Fruit fly (Drosophila melanogaster) whole organism, embryonic: ENCODE data around the gene CG8861.

ENCODE experiments used
- Antp ChIP-seq: fragments of 200-800 bp; sonication (Bioruptor generic); optimal IDR thresholded peaks from 3 replicates; lab custom pipeline; 2016; ENCODE audit warnings: missing biosample characterization, missing genetic modification characterization
- Asciz ChIP-seq: fragments of 200-800 bp; sonication (Bioruptor generic); optimal IDR thresholded peaks from 2 replicates; lab custom pipeline; 2017; ENCODE audit warnings: missing biosample characterization, mild to moderate bottlenecking, missing genetic modification characterization, missing genetic modification reagents
- Atf3 ChIP-seq: fragments of 200-800 bp; sonication (Bioruptor generic); optimal IDR thresholded peaks from 3 replicates; lab custom pipeline; 2016; ENCODE audit warnings: missing biosample characterization, missing genetic modification characterization
- Blimp-1 ChIP-seq: fragments of 200-800 bp; sonication (Bioruptor generic); optimal IDR thresholded peaks from 3 replicates; lab custom pipeline; 2018; ENCODE audit warnings: missing biosample characterization, missing genetic modification characterization, mild to moderate bottlenecking, moderate library complexity, missing genetic modification reagents
- BtbVII ChIP-seq: fragments of 200-800 bp; sonication (Bioruptor generic); optimal IDR thresholded peaks from 3 replicates; lab custom pipeline; 2017; ENCODE audit warnings: missing biosample characterization, mild to moderate bottlenecking, missing genetic modification characterization
- CG10543 ChIP-seq: fragments of 200-800 bp; sonication (Bioruptor generic); optimal IDR thresholded peaks from 3 replicates; lab custom pipeline; 2017; ENCODE audit warnings: missing biosample characterization, mild to moderate bottlenecking, missing genetic modification characterization, moderate library complexity
- CG11695 ChIP-seq: fragments of 200-800 bp; sonication (Bioruptor generic); IDR thresholded peaks from 3 replicates; pipeline ENCODE4 v1.3.6; 2022; ENCODE audit warnings: missing biosample characterization, missing genetic modification characterization
- CG11723 ChIP-seq: fragments of 200-800 bp; sonication (Bioruptor generic); optimal IDR thresholded peaks from 2 replicates; lab custom pipeline; 2017; ENCODE audit warnings: missing biosample characterization, mild to moderate bottlenecking, missing genetic modification characterization
- CG12155 ChIP-seq: fragments of 200-800 bp; sonication (Bioruptor generic); optimal IDR thresholded peaks from 3 replicates; lab custom pipeline; 2016; ENCODE audit warnings: missing biosample characterization, missing genetic modification characterization
- CG15696 ChIP-seq: fragments of 200-800 bp; sonication (Bioruptor generic); optimal IDR thresholded peaks from 2 replicates; lab custom pipeline; 2019; ENCODE audit warnings: missing biosample characterization, mild to moderate bottlenecking, missing genetic modification characterization, moderate library complexity
- CG2199 ChIP-seq: fragments of 200-800 bp; sonication (Bioruptor generic); IDR thresholded peaks from 3 replicates; pipeline ENCODE4 v1.3.6; 2022; ENCODE audit warnings: missing biosample characterization, missing genetic modification characterization
- CG2678 ChIP-seq: fragments of 200-800 bp; sonication (Bioruptor generic); optimal IDR thresholded peaks from 3 replicates; lab custom pipeline; 2019; ENCODE audit warnings: missing biosample characterization, mild to moderate bottlenecking, missing genetic modification characterization, moderate library complexity
- CG2889 ChIP-seq: fragments of 200-800 bp; sonication (Bioruptor generic); IDR thresholded peaks from 3 replicates; pipeline ENCODE4 v1.3.6; 2022; ENCODE audit warnings: missing biosample characterization, missing genetic modification characterization
- CG3065 ChIP-seq: fragments of 200-800 bp; sonication (Bioruptor generic); optimal IDR thresholded peaks from 2 replicates; lab custom pipeline; 2016; ENCODE audit warnings: missing biosample characterization, missing genetic modification characterization
- CG6254 ChIP-seq: fragments of 200-800 bp; sonication (Bioruptor generic); optimal IDR thresholded peaks from 3 replicates; lab custom pipeline; 2017; ENCODE audit warnings: mild to moderate bottlenecking, missing biosample characterization, missing genetic modification reagents, missing genetic modification characterization
- CG6791 ChIP-seq: fragments of 200-800 bp; sonication (Bioruptor generic); IDR thresholded peaks from 3 replicates; pipeline ENCODE4 v1.3.6; 2022; ENCODE audit warnings: missing biosample characterization, missing genetic modification characterization; ENCODE audit not compliant: partially characterized antibody
- CG7745 ChIP-seq: fragments of 200-800 bp; sonication (Bioruptor generic); optimal IDR thresholded peaks from 2 replicates; lab custom pipeline; 2018; ENCODE audit warnings: missing biosample characterization, mild to moderate bottlenecking, missing genetic modification characterization, moderate library complexity
- CG7786 ChIP-seq: fragments of 200-800 bp; sonication (Bioruptor generic); optimal IDR thresholded peaks from 2 replicates; lab custom pipeline; 2016; ENCODE audit warnings: missing biosample characterization, missing genetic modification characterization
- CG9876 ChIP-seq: fragments of 200-800 bp; sonication (Bioruptor generic); optimal IDR thresholded peaks from 2 replicates; lab custom pipeline; 2016; ENCODE audit warnings: missing biosample characterization, missing genetic modification characterization
- CHES-1-like ChIP-seq: fragments of 200-800 bp; sonication (Bioruptor generic); optimal IDR thresholded peaks from 2 replicates; lab custom pipeline; 2016; ENCODE audit warnings: missing biosample characterization, missing genetic modification characterization
- CkIIα-i1 ChIP-seq: fragments of 200-800 bp; sonication (Bioruptor generic); IDR thresholded peaks from 2 replicates; pipeline ENCODE4 v1.3.6; 2022; ENCODE audit warnings: missing biosample characterization, missing genetic modification characterization
- D19A ChIP-seq: fragments of 200-800 bp; optimal IDR thresholded peaks from 3 replicates; lab custom pipeline; 2019; ENCODE audit warnings: missing biosample characterization, mild to moderate bottlenecking, missing genetic modification characterization, moderate library complexity
- Gug ChIP-seq: fragments of 200-800 bp; sonication (Bioruptor generic); IDR thresholded peaks from 4 replicates; pipeline ENCODE4 v1.3.6; 2022; ENCODE audit warnings: missing biosample characterization, missing genetic modification characterization
- Hand ChIP-seq: fragments of 200-800 bp; sonication (Bioruptor generic); optimal IDR thresholded peaks from 2 replicates; lab custom pipeline; 2017; ENCODE audit warnings: mild to moderate bottlenecking, missing biosample characterization, missing genetic modification reagents, missing genetic modification characterization
- Hr78 ChIP-seq, 2 experiments: fragments of 200-800 bp in 1 of 2; fragments of >200 bp in 1 of 2; sonication (Bioruptor generic) in 1 of 2; optimal IDR thresholded peaks; 2 replicates each; lab custom pipeline; 2017 to 2019; ENCODE audit warnings: missing biosample characterization in 2 of 2, missing genetic modification characterization in 2 of 2, mild to moderate bottlenecking in 1 of 2, moderate library complexity in 1 of 2
- Ravus ChIP-seq: fragments of 200-800 bp; sonication (Bioruptor generic); IDR thresholded peaks from 2 replicates; pipeline ENCODE4 v1.3.6; 2022; ENCODE audit warnings: missing biosample characterization, missing genetic modification characterization
- Spps ChIP-seq: fragments of 200-800 bp; sonication (Bioruptor generic); optimal IDR thresholded peaks from 2 replicates; lab custom pipeline; 2018; ENCODE audit warnings: missing biosample characterization, mild to moderate bottlenecking, missing genetic modification characterization
- Ssrp ChIP-seq: fragments of 200-800 bp; sonication (Bioruptor generic); optimal IDR thresholded peaks from 2 replicates; lab custom pipeline; 2018; ENCODE audit warnings: missing biosample characterization, mild to moderate bottlenecking, missing genetic modification characterization, moderate library complexity
- Trl ChIP-seq, 3 experiments: fragments of >200 bp in 2 of 3; fragments of 200-800 bp in 1 of 3; sonication (Bioruptor generic) in 1 of 3; optimal IDR thresholded peaks; 2 replicates in 1 of 3; 3 replicates in 2 of 3; lab custom pipeline; 2016 to 2017; ENCODE audit warnings: missing biosample characterization in 1 of 3, missing genetic modification characterization in 1 of 3
- ash1 ChIP-seq: fragments of 200-800 bp; sonication (Bioruptor generic); optimal IDR thresholded peaks from 2 replicates; lab custom pipeline; 2018; ENCODE audit warnings: missing biosample characterization, mild to moderate bottlenecking, missing genetic modification characterization
- chinmo ChIP-seq: fragments of 200-800 bp; sonication (Bioruptor generic); IDR thresholded peaks from 4 replicates; pipeline ENCODE4 v1.3.6; 2022; ENCODE audit warnings: missing biosample characterization, missing genetic modification characterization; ENCODE audit not compliant: partially characterized antibody
- da ChIP-seq: fragments of 200-800 bp; sonication (Bioruptor generic); optimal IDR thresholded peaks from 2 replicates; lab custom pipeline; 2016; ENCODE audit warnings: missing biosample characterization, missing genetic modification characterization
- dimm ChIP-seq: fragments of 200-800 bp; sonication (Bioruptor generic); IDR thresholded peaks from 2 replicates; pipeline ENCODE4 v1.3.6; 2022; ENCODE audit warnings: missing biosample characterization, missing genetic modification characterization
- en ChIP-seq: fragments of 200-800 bp; sonication (Bioruptor generic); optimal IDR thresholded peaks from 2 replicates; lab custom pipeline; 2016; ENCODE audit warnings: missing biosample characterization, missing genetic modification characterization
- ewg ChIP-seq: fragments of 200-800 bp; sonication (Bioruptor generic); optimal IDR thresholded peaks from 3 replicates; lab custom pipeline; 2017; ENCODE audit warnings: mild to moderate bottlenecking, missing biosample characterization, missing genetic modification reagents, missing genetic modification characterization
- hbn ChIP-seq: fragments of 200-800 bp; sonication (Bioruptor generic); IDR thresholded peaks from 2 replicates; pipeline ENCODE4 v1.3.6; 2022; ENCODE audit warnings: missing biosample characterization, missing genetic modification characterization; ENCODE audit not compliant: partially characterized antibody
- kay ChIP-seq: fragments of 200-800 bp; sonication (Bioruptor generic); optimal IDR thresholded peaks from 2 replicates; lab custom pipeline; 2016; ENCODE audit warnings: missing biosample characterization, missing genetic modification characterization
- lmd ChIP-seq: fragments of 200-800 bp; sonication (Bioruptor generic); IDR thresholded peaks from 2 replicates; pipeline ENCODE4 v1.3.6; 2022; ENCODE audit warnings: missing biosample characterization, missing genetic modification characterization
- nerfin-2 ChIP-seq: fragments of 200-800 bp; sonication (Bioruptor generic); IDR thresholded peaks from 2 replicates; pipeline ENCODE4 v1.3.6; 2022; ENCODE audit warnings: missing biosample characterization, missing genetic modification characterization; ENCODE audit not compliant: partially characterized antibody
- otp ChIP-seq: fragments of 200-800 bp; sonication (Bioruptor generic); IDR thresholded peaks from 3 replicates; pipeline ENCODE4, ENCODE4 v1.3.6; 2022; ENCODE audit warnings: missing biosample characterization, missing genetic modification characterization
- pan ChIP-seq, 4 experiments: fragments of >200 bp in 3 of 4; fragments of 200-800 bp in 1 of 4; sonication (Bioruptor generic) in 1 of 4; optimal IDR thresholded peaks in 3 of 4; IDR thresholded peaks in 1 of 4; 2 replicates each; pipeline versions ENCODE4 v1.3.6 to Lab custom; 2017 to 2022; ENCODE audit warnings: missing biosample characterization in 2 of 4, missing genetic modification characterization in 2 of 4, mixed read lengths in 1 of 4
- pnt ChIP-seq: fragments of 200-800 bp; sonication (Bioruptor generic); optimal IDR thresholded peaks from 3 replicates; lab custom pipeline; 2016; ENCODE audit warnings: missing biosample characterization, missing genetic modification characterization
- pum ChIP-seq: fragments of 200-800 bp; sonication (Bioruptor generic); optimal IDR thresholded peaks from 2 replicates; lab custom pipeline; 2016; ENCODE audit warnings: missing biosample characterization, missing genetic modification characterization
- sens ChIP-seq: fragments of 200-800 bp; sonication (Bioruptor generic); peaks from one replicate; lab custom pipeline; 2016; ENCODE audit warnings: missing biosample characterization, missing genetic modification characterization
- shn ChIP-seq: fragments of 200-800 bp; sonication (Bioruptor generic); optimal IDR thresholded peaks from 3 replicates; lab custom pipeline; 2016; ENCODE audit warnings: missing biosample characterization, missing genetic modification characterization
- sna ChIP-seq: fragments of 200-800 bp; sonication (Bioruptor generic); IDR thresholded peaks from 2 replicates; pipeline ENCODE4 v1.3.6; 2022; ENCODE audit warnings: missing biosample characterization, missing genetic modification characterization; ENCODE audit not compliant: partially characterized antibody
- sqz ChIP-seq: fragments of 200-800 bp; sonication (Bioruptor generic); optimal IDR thresholded peaks from 3 replicates; lab custom pipeline; 2018; ENCODE audit warnings: missing biosample characterization, mild to moderate bottlenecking, missing genetic modification characterization
- tx ChIP-seq: fragments of 200-800 bp; sonication (Bioruptor generic); optimal IDR thresholded peaks from 2 replicates; lab custom pipeline; 2016; ENCODE audit warnings: missing biosample characterization, missing genetic modification characterization
- zfh2 ChIP-seq: fragments of 200-800 bp; sonication (Bioruptor generic); optimal IDR thresholded peaks from 2 replicates; lab custom pipeline; 2016; ENCODE audit warnings: missing biosample characterization, missing genetic modification characterization

CG8861 gene

dm6 chr3R:9359393-9359792, 31.1 kb upstream of the CG8861 start:
- TF ChIP-seq zfh2 (GFP tag; lab: Kevin White, UChicago) (no peak), Trl (optimal IDR thresholded peaks at IDR 0.05; lab: Kevin White, UChicago) (peak; percentile 40 to 78), Trl (GFP tag; optimal IDR thresholded peaks at IDR 0.05; lab: Kevin White, UChicago) (no peak), Blimp-1 (GFP tag; lab: Kevin White, UChicago) (no peak), sna (GFP tag; lab: Robert Waterston, UW) (no peak), CG7745 (tag; lab: Kevin White, UChicago) (peak; percentile 70), Atf3 (GFP tag; lab: Kevin White, UChicago) (no peak), CG3065 (no peak), CG2199 (peak; percentile 69; the same call in 1 of the 3 replicates), CG9876 (GFP tag; lab: Kevin White, UChicago) (no peak), otp (GFP tag; lab: Robert Waterston, UW) (no peak), CG7786 (GFP tag; lab: Kevin White, UChicago) (no peak), CG11695 (GFP tag; lab: Robert Waterston, UW) (no peak), Ravus (GFP tag; lab: Robert Waterston, UW) (no peak), Ssrp (tag; lab: Kevin White, UChicago) (no peak), nerfin-2 (no peak), Hand (no peak), CHES-1-like (GFP tag; lab: Kevin White, UChicago) (no peak), da (GFP tag; lab: Kevin White, UChicago) (no peak), dimm (no peak), BtbVII (GFP tag; lab: Kevin White, UChicago) (no peak), ash1 (no peak), pum (GFP tag; lab: Kevin White, UChicago) (no peak), CG2678 (tag; lab: Kevin White, UChicago) (no peak)

- TF ChIP-seq sens (GFP tag; lab: Kevin White, UChicago) (peak; percentile 40), kay (no peak), hbn (no peak), CkIIα-i1 (GFP tag; lab: Robert Waterston, UW) (no peak), CG11723 (GFP tag; lab: Kevin White, UChicago) (no peak), CG12155 (no peak), CG10543 (GFP tag; lab: Kevin White, UChicago) (no peak)
- TF ChIP-seq, all 482 proteins: peak for 1
Observed at dm6 chr3R:9355195-9355594, 26.9 kb upstream of the CG8861 start, which contains the start of gene CG43675. TSS of gene CG43675 (plus strand) at chr3R:9355495.

dm6 chr3R:9353276-9353652, 25.0 kb upstream of the CG8861 start:
- TF ChIP-seq CG6791 (GFP tag; lab: Robert Waterston, UW) (no peak), pnt (GFP tag; lab: Kevin White, UChicago) (peak; percentile 12), D19A (peak; percentile 90), en (GFP tag; lab: Kevin White, UChicago) (no peak), Antp (peak; percentile 50), chinmo (GFP tag; lab: Robert Waterston, UW) (no peak), CG15696 (tag; lab: Kevin White, UChicago) (peak; percentile 62), Hr78 (GFP tag; optimal IDR thresholded peaks at IDR 0.05; lab: Kevin White, UChicago) (no peak), CG2889 (no peak), Asciz (GFP tag; lab: Kevin White, UChicago) (peak; percentile 93), ewg (GFP tag; lab: Kevin White, UChicago) (peak; percentile 59), pan (optimal IDR thresholded peaks at IDR 0.05; lab: Kevin White, UChicago) (no peak), pan (GFP tag; optimal IDR thresholded peaks at IDR 0.05 in 1 of 2, IDR thresholded peaks at IDR 0.05 in 1 of 2) (no peak), tx (GFP tag; lab: Kevin White, UChicago) (peak; percentile 22), CG6254 (GFP tag; lab: Kevin White, UChicago) (peak; percentile 80), shn (GFP tag; lab: Kevin White, UChicago) (no peak), sqz (GFP tag; lab: Kevin White, UChicago) (peak; percentile 24), Gug (GFP tag; lab: Robert Waterston, UW) (peak; percentile 55; the same call in 1 of the 4 replicates), CG2678 (tag; lab: Kevin White, UChicago) (peak; percentile 95), lmd (GFP tag; lab: Robert Waterston, UW) (no peak), Spps (tag; lab: Kevin White, UChicago) (peak; percentile 84)
